Fruit fly (Drosophila melanogaster): ENCODE results near the gene MED30.

The MED30 gene

dm6 chr3L:658279-658678 is 4.4 kb upstream of the MED30 start:
- no peak for TF ChIP-seq Myc (optimal IDR thresholded peaks at IDR 0.05)
- no peak for TF ChIP-seq psq (optimal IDR thresholded peaks at IDR 0.05)
- TF ChIP-seq insv (optimal IDR thresholded peaks at IDR 0.05), result no peak
- no peak for TF ChIP-seq Sin3A (optimal IDR thresholded peaks at IDR 0.05)
- TF ChIP-seq h (optimal IDR thresholded peaks at IDR 0.05), result no peak
- no peak for TF ChIP-seq ttk (optimal IDR thresholded peaks at IDR 0.05)

DNA sequence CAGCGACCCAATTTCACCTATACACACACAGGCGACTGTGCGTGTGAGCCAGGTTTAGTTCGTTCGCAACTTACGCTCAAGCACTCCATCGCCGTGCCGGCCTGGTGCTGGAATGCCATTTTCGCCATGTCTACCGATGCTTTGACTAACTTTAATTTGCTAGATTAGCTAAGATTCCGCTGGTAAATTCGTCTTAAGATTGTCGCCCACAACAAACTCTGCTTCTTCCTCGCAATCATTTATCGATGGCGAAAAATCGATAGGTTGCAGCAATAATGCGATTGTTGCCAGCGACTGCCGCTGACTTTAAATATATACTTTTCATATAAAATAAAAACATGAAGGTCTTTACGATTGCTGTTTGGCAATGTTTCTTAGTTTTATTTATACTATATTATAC is 1.3 kb downstream of the MED30 start, which contains the start of gene CG3402:
Gene CG3402 (minus strand): TSS at position 245 of the 400 bp plus-strand sequence.
- TF ChIP-seq ttk (optimal IDR thresholded peaks at IDR 0.05), result no peak

DNA sequence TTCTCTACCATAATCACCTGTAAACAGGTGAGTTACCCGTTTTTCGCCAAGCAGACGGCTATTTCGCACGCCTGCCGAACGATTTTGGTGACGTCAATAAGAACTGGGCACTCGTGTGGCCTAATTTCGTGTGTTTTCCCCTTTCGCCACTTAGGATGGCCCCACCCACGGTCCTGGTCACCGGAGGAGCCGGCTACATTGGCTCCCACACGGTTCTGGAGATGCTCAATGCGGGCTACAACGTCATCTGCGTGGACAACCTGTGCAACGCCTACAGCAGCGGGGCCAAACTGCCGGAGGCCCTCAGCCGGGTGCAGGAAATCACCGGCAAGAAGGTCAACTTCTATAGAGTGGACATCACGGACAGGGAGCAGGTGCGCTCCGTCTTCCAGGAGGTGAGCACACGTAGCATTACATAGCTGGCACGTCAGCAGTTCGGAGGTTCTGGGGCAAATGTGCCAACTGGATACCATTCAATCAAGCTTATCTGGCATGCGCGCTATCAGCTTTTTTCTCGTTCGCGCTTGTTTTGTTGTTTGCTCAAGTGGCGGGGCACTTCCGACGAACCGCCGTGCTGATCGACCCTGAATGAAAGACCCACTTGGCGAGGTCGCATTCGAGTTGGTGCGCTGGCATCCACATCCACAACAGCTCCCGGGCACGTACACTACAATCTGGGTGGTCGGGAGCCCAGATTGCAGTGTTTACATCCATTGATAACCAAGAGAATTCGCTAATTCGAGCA is 4.7 kb downstream of the MED30 start:
- TF ChIP-seq Sin3A (optimal IDR thresholded peaks at IDR 0.05), result no peak
- peak; percentile 97 for TF ChIP-seq ttk (optimal IDR thresholded peaks at IDR 0.05)

DNA sequence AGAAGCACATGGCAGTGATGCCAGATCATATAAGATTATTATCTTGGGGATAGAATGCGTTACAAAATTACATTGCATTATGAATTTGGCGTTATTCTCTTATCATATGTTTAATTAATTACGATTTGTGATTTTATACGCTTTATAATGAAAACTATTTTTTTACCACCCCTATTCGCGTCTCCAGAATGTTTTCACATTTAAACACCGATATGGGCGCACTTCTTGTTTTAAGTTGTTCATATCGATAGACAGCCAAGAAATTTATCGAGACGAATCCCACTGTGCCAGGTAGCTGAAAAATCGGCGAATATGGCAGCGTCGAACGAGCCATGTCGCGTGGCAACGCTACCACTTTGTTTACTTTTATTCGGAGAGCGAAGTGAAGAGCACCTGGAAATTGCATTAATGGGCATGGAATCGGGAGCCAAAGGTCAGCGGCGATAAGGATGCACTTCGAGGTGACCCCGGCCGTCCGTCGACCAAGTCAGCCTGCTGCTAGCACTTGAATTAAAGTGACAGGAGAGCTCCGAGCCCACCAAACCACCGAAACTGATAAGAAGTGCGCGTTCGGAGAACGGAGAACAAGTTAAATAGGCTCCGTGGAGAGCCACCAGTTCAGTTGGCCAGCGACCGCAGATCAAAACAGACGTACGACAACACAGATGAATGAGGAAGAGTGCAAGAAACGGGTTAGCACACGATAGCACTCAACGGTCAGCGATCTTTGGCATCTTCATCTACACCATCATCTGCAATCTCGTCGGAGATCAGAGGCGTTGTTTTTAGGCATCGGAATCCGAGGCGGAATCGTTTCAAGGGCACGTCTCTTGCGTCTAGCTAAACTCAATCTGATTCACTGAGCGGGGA is 5.5 kb downstream of the MED30 start, which contains the start of gene Gale:
Gene Gale (plus strand): TSS at position 401 of the 870 bp plus-strand sequence.
- no peak for TF ChIP-seq insv (optimal IDR thresholded peaks at IDR 0.05)
- no peak for TF ChIP-seq ttk (optimal IDR thresholded peaks at IDR 0.05)
- TF ChIP-seq h (optimal IDR thresholded peaks at IDR 0.05), result no peak
- TF ChIP-seq Sin3A (optimal IDR thresholded peaks at IDR 0.05), result no peak
- TF ChIP-seq Myc (optimal IDR thresholded peaks at IDR 0.05), result no peak
- no peak for TF ChIP-seq psq (optimal IDR thresholded peaks at IDR 0.05)

dm6 chr3L:647529-647928 is 6.4 kb downstream of the MED30 start:
- TF ChIP-seq Myc (optimal IDR thresholded peaks at IDR 0.05), result no peak

DNA sequence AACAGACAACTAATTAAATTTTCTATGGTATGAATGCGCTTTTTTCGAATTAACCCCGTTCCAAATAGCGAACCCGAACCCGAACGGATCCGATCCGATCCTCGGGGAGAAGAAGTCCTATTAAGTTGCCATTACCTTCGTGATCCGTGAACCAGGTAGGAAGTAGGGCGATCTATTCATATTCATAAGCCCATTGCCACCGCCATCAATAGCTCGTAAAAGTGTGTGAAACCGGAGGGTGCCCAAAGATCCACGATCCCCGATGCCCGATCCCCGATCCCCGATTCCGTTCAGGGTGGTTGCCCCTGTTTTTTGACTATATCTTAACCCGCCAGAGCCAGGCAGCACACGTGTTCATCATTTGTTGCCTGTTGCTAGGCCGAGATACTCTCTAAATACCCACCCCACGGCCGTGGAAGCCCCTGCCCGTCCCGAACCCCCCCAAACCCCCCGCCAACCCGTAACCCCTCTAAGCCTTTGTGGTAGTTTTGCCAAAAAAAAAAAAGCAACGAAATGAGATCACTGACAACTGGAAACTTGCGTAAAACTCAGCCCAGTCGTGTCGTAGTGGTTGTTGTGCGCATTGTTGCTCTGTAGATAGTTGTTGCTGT is 8.4 kb downstream of the MED30 start:
- TF ChIP-seq ttk (optimal IDR thresholded peaks at IDR 0.05), result peak; percentile 18
- TF ChIP-seq Myc (optimal IDR thresholded peaks at IDR 0.05), result no peak
- TF ChIP-seq Sin3A (optimal IDR thresholded peaks at IDR 0.05), result no peak

DNA sequence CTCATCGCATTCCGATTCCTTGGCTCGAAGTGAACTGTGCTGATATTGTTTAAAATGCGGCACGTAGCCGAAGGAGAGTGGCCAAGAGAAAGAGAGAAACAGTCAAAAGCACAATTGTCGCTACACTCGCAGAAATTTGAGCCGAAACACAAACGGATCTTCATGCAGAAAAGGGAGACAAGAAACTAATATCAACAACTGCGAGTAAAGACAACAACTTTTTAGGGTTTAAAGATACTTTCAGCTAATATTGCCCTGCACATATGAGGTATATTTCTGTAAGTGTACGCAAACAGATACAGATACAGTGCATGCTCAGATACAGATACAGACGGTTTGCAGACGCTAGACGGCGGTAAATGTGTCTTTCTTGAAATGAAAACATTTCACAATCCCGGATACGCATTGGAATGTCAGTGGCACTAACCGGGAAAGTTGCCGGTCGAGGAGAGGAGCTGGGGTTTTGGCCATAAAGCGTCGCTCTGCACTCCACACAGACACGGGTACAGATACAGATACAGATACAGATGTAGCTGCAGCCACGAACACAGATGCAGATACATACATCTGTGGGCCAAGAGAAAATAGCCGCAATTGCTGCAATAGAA is 9.7 kb downstream of the MED30 start:
- TF ChIP-seq Sin3A (optimal IDR thresholded peaks at IDR 0.05) (no peak), psq (optimal IDR thresholded peaks at IDR 0.05) (no peak), ttk (optimal IDR thresholded peaks at IDR 0.05) (no peak), Myc (optimal IDR thresholded peaks at IDR 0.05) (no peak), h (optimal IDR thresholded peaks at IDR 0.05) (no peak), insv (optimal IDR thresholded peaks at IDR 0.05) (no peak)

dm6 chr3L:642865-643738 is 10.8 kb downstream of the MED30 start:
- TF ChIP-seq Sin3A (optimal IDR thresholded peaks at IDR 0.05) (no peak), psq (optimal IDR thresholded peaks at IDR 0.05) (no peak), ttk (optimal IDR thresholded peaks at IDR 0.05) (no peak), Myc (optimal IDR thresholded peaks at IDR 0.05) (no peak), h (optimal IDR thresholded peaks at IDR 0.05) (no peak), insv (optimal IDR thresholded peaks at IDR 0.05) (no peak)

DNA sequence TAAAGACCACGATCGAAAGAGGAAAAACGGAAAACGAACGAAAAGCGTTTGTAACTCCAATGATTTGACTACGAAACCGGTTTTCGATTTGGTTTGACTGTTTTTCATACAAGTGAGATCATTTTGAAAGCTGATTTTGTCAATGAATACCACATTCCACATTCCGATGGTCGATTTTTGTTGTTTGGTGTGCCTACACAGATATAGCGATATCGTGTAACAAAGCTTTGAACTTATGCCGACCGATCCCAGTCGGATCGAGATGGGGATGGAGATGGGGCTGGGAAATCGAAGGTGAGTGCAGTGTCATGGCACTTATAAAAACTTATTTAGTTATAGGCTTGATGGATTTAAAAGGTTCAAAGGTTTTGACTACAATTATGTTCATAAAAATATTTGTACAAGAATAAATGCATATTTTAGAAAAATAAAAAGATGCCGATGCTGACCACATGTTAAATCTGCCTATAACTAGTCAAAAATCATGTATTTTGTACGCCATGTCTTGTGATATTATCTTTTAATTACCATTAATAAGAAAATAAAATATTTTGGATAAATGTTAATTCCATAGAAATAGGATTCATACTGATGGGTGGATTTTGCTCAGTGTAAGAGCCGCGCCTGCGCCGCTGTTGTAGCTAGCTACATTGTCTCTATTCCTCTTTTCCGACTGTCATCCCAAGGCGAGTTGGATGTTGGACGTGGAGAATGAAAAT is 11.6 kb downstream of the MED30 start:
- TF ChIP-seq insv (optimal IDR thresholded peaks at IDR 0.05) (no peak), h (optimal IDR thresholded peaks at IDR 0.05) (no peak), psq (optimal IDR thresholded peaks at IDR 0.05) (no peak), Myc (optimal IDR thresholded peaks at IDR 0.05) (no peak), Sin3A (optimal IDR thresholded peaks at IDR 0.05) (no peak), ttk (optimal IDR thresholded peaks at IDR 0.05) (no peak)

dm6 chr3L:641436-641835 is 12.5 kb downstream of the MED30 start:
- TF ChIP-seq insv (optimal IDR thresholded peaks at IDR 0.05), result no peak
- TF ChIP-seq psq (optimal IDR thresholded peaks at IDR 0.05), result no peak
- TF ChIP-seq ttk (optimal IDR thresholded peaks at IDR 0.05), result no peak
- TF ChIP-seq Myc (optimal IDR thresholded peaks at IDR 0.05), result no peak
- no peak for TF ChIP-seq Sin3A (optimal IDR thresholded peaks at IDR 0.05)
- TF ChIP-seq h (optimal IDR thresholded peaks at IDR 0.05), result no peak

DNA sequence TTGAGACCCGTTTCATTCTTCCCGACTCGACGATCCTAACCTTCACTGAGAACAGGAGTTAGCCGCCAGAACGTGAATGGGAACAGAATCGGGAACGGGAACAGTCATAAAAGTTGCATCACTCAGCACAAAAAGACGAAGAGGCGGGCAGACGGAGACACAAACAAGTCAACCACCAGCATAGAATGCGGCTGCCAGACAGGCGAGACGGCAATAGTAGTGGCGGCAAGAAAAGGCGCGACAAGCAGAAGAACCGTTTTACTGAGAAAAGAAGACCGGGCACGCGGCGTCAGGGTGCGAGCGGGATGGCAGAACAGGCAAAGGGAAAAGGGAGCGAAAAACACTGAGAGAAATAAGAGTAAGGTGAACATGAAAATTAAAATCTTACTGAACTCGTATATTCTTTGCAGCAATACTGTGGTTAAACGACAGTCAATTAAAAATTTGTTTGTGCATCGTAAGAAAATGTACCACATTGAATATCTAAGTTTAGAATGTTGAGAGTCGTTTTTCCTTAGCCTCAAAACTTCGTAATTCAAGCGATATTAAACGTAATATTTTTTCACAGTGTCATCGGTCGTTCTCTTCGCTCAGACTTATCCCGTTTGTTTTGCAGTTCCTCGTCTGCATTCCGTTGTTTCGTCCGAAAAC is 13.4 kb downstream of the MED30 start:
- TF ChIP-seq h (optimal IDR thresholded peaks at IDR 0.05) (no peak), insv (optimal IDR thresholded peaks at IDR 0.05) (no peak), psq (optimal IDR thresholded peaks at IDR 0.05) (no peak), Myc (optimal IDR thresholded peaks at IDR 0.05) (no peak), Sin3A (optimal IDR thresholded peaks at IDR 0.05) (no peak), ttk (optimal IDR thresholded peaks at IDR 0.05) (no peak)
